Fruit fly (Drosophila melanogaster): ENCODE results near the gene Rev1.
A peak's percentile ranks its signal among the peaks of the same experiment; 100 is the strongest.

The Rev1 gene

DNA sequence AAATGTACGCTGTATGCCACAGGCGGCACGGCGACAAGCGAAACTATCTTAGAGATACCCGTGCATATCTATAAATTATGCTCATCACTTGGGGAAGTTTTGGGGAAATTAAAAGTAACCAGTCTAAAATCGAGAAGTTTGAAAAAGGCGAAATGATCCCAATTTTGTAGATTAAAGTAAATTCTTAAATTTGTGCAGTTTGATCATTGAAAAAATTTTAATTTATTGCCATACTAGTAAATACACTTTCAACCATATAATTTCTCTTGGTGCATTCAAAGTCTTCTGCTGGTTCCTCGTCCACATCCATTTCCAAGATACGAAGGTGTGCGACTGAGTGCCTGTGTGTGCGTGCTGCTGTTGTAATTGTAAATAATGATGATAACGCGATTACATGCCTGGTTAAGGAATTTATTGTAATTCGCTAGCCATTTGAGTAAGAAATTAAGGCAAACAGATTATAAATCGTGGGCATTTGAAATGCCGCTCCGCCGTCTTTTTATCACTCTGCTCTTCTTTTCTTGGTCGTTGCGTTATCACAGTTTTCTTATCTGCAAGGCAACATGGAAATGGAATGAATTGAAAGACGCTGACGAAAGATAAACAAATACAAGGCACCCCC is 38.6 kb upstream of the Rev1 start (continued):
- TF ChIP-seq slou (GFP tag; optimal IDR thresholded peaks at IDR 0.05) (peak; percentile 4), sob (GFP tag; IDR thresholded peaks at IDR 0.05) (peak; percentile 74), CG18262 (tag; optimal IDR thresholded peaks at IDR 0.05) (peak; percentile 90), CG3838 (GFP tag; optimal IDR thresholded peaks at IDR 0.05) (peak; percentile 78), CG12744 (GFP tag; optimal IDR thresholded peaks at IDR 0.05) (peak; percentile 66), CG14441 (GFP tag; IDR thresholded peaks at IDR 0.05) (peak; percentile 90), ato (GFP tag; IDR thresholded peaks at IDR 0.05; ENCODE audit: partially characterized antibody) (no peak), ara (GFP tag; IDR thresholded peaks at IDR 0.05) (peak; percentile 80), CG16813 (GFP tag; IDR thresholded peaks at IDR 0.05; ENCODE audit: partially characterized antibody) (no peak), CG6175 (GFP tag; IDR thresholded peaks at IDR 0.05) (0 out of 3 replicates have a peak, but pooled peaks have one; percentile 9), CG10543 (GFP tag; optimal IDR thresholded peaks at IDR 0.05) (no peak), jing (GFP tag; optimal IDR thresholded peaks at IDR 0.05) (peak; percentile 79), grn (GFP tag; optimal IDR thresholded peaks at IDR 0.05) (peak; percentile 44), HLH54F (GFP tag; optimal IDR thresholded peaks at IDR 0.05) (peak; percentile 35), crc (GFP tag; optimal IDR thresholded peaks at IDR 0.05) (peak; percentile 69), CG13894 (tag; optimal IDR thresholded peaks at IDR 0.05) (no peak), HHEX (GFP tag; optimal IDR thresholded peaks at IDR 0.05) (peak; percentile 85), sqz (GFP tag; optimal IDR thresholded peaks at IDR 0.05) (peak; percentile 46), CG11247 (GFP tag; IDR thresholded peaks at IDR 0.05) (peak; percentile 72), wor (GFP tag; IDR thresholded peaks at IDR 0.05) (peak; percentile 85), CG7271 (tag; optimal IDR thresholded peaks at IDR 0.05) (peak; percentile 15), pnt (GFP tag; optimal IDR thresholded peaks at IDR 0.05) (peak; percentile 89), CG1529 (GFP tag; optimal IDR thresholded peaks at IDR 0.05) (peak; percentile 82), Blimp-1 (GFP tag; optimal IDR thresholded peaks at IDR 0.05) (peak; percentile 91), Adf1 (GFP tag; IDR thresholded peaks at IDR 0.05) (0 out of 2 replicates have a peak, but pooled peaks have one; percentile 10), inv (GFP tag; IDR thresholded peaks at IDR 0.05; ENCODE audit: partially characterized antibody) (no peak), chif (GFP tag; optimal IDR thresholded peaks at IDR 0.05) (peak; percentile 89 to 91), ems (GFP tag; optimal IDR thresholded peaks at IDR 0.05) (peak; percentile 59), Ssrp (tag; optimal IDR thresholded peaks at IDR 0.05) (peak; percentile 88), CG10321 (GFP tag; IDR thresholded peaks at IDR 0.05) (peak; percentile 34; the same call in 1 of the 2 replicates), Atf3 (GFP tag; optimal IDR thresholded peaks at IDR 0.05) (peak; percentile 68), CG17612 (GFP tag; IDR thresholded peaks at IDR 0.05) (0 out of 2 replicates have a peak, but pooled peaks have one; percentile 37), Asciz (GFP tag; optimal IDR thresholded peaks at IDR 0.05) (peak; percentile 89), CG11504 (tag; optimal IDR thresholded peaks at IDR 0.05) (peak; percentile 93), kah (GFP tag; optimal IDR thresholded peaks at IDR 0.05) (peak; percentile 77), Atf-2 (GFP tag; optimal IDR thresholded peaks at IDR 0.05) (peak; percentile 81), CG4404 (GFP tag; IDR thresholded peaks at IDR 0.05) (peak; percentile 74), Oaz (GFP tag; IDR thresholded peaks at IDR 0.05) (peak; percentile 78), CG13424 (tag; optimal IDR thresholded peaks at IDR 0.05) (peak; percentile 88), usp (GFP tag; optimal IDR thresholded peaks at IDR 0.05) (no peak), CG9215 (GFP tag; IDR thresholded peaks at IDR 0.05) (peak; percentile 68), CG17385 (GFP tag; optimal IDR thresholded peaks at IDR 0.05) (peak; percentile 76), gce (GFP tag; IDR thresholded peaks at IDR 0.05) (peak; percentile 81; the same call in 2 of the 3 replicates), Ptx1 (GFP tag; IDR thresholded peaks at IDR 0.05) (peak; percentile 93), BEAF-32 (GFP tag; optimal IDR thresholded peaks at IDR 0.05) (no peak), Drgx (GFP tag; IDR thresholded peaks at IDR 0.05) (peak; percentile 81), fu2 (GFP tag; optimal IDR thresholded peaks at IDR 0.05) (peak; percentile 56), her (GFP tag; optimal IDR thresholded peaks at IDR 0.05) (peak; percentile 72), hb (GFP tag; IDR thresholded peaks at IDR 0.05; ENCODE audit: partially characterized antibody) (no peak), CG13775 (GFP tag; optimal IDR thresholded peaks at IDR 0.05) (peak; percentile 71)
